Worm (Caenorhabditis elegans) whole organism, L1 larva: ENCODE measurements around the gene fbxb-106.

ENCODE experiments used
- C04F5.9 ChIP-seq: sonication (generic microtip); optimal IDR thresholded peaks from 2 replicates; lab custom pipeline; 2016; ENCODE audit warnings: missing genetic modification characterization, missing compliant biosample characterization
- C16A3.4 ChIP-seq: fragments of 150-350 bp; optimal IDR thresholded peaks from 2 replicates; lab custom pipeline; 2014; ENCODE audit warnings: missing biosample characterization, missing genetic modification characterization
- C34B4.2 ChIP-seq: sonication (generic microtip); optimal IDR thresholded peaks from 2 replicates; lab custom pipeline; 2017; ENCODE audit warnings: mild to moderate bottlenecking, missing genetic modification characterization, missing compliant biosample characterization
- F16B12.6 ChIP-seq: fragments of 150-350 bp; optimal IDR thresholded peaks from 2 replicates; lab custom pipeline; 2014; ENCODE audit warnings: missing biosample characterization, missing genetic modification characterization
- Y116A8C.19 ChIP-seq: sonication (generic microtip); optimal IDR thresholded peaks from 2 replicates; lab custom pipeline; 2016; ENCODE audit warnings: missing compliant biosample characterization, missing genetic modification characterization, borderline replicate concordance
- aha-1 ChIP-seq: fragments of 150-350 bp; optimal IDR thresholded peaks from 2 replicates; lab custom pipeline; 2014; ENCODE audit warnings: missing biosample characterization, missing genetic modification characterization
- alr-1 ChIP-seq: fragments of 200-800 bp; sonication (Bioruptor generic); optimal IDR thresholded peaks from 2 replicates; lab custom pipeline; 2018; ENCODE audit warnings: borderline replicate concordance, mild to moderate bottlenecking, missing genetic modification characterization, missing compliant biosample characterization
- blmp-1 ChIP-seq: fragments of 150-350 bp; optimal IDR thresholded peaks from 2 replicates; lab custom pipeline; 2014; ENCODE audit warnings: missing biosample characterization, missing genetic modification characterization
- ces-1 ChIP-seq: fragments of 150-350 bp; optimal IDR thresholded peaks from 2 replicates; lab custom pipeline; 2014; ENCODE audit warnings: missing biosample characterization, missing genetic modification reagents, missing genetic modification characterization
- dpl-1 ChIP-seq, 3 experiments: fragments of 150-350 bp in 2 of 3; sonication (generic microtip) in 1 of 3; optimal IDR thresholded peaks; 2 replicates each; lab custom pipeline; 2014 to 2017; ENCODE audit warnings: missing biosample characterization in 3 of 3, missing genetic modification characterization in 3 of 3, missing genetic modification reagents in 3 of 3
- dsc-1 ChIP-seq: sonication (generic microtip); optimal IDR thresholded peaks from 2 replicates; lab custom pipeline; 2016; ENCODE audit warnings: mild to moderate bottlenecking, missing genetic modification characterization, missing compliant biosample characterization
- fkh-10 ChIP-seq: sonication (generic microtip); optimal IDR thresholded peaks from 2 replicates; lab custom pipeline; 2017; ENCODE audit warnings: missing biosample characterization, missing genetic modification reagents, missing genetic modification characterization
- fkh-4 ChIP-seq: sonication (generic microtip); optimal IDR thresholded peaks from 2 replicates; lab custom pipeline; 2016; ENCODE audit warnings: missing compliant biosample characterization, missing genetic modification characterization, borderline replicate concordance
- irx-1 ChIP-seq: sonication (generic microtip); optimal IDR thresholded peaks from 2 replicates; lab custom pipeline; 2016; ENCODE audit warnings: missing genetic modification characterization, missing compliant biosample characterization
- isw-1 ChIP-seq: fragments of 200-800 bp; sonication (Bioruptor generic); IDR thresholded peaks from 2 replicates; pipeline ENCODE4 v1.3.6; 2022; ENCODE audit warnings: missing genetic modification characterization, missing compliant biosample characterization
- lin-13 ChIP-seq: fragments of 150-350 bp; optimal IDR thresholded peaks from 2 replicates; lab custom pipeline; 2014; ENCODE audit warnings: missing biosample characterization, missing genetic modification reagents, missing genetic modification characterization
- lin-14 ChIP-seq: fragments of 200-800 bp; sonication (Bioruptor generic); optimal IDR thresholded peaks from 2 replicates; lab custom pipeline; 2018; ENCODE audit warnings: mild to moderate bottlenecking, missing genetic modification characterization, moderate library complexity, missing compliant biosample characterization
- lin-15B ChIP-seq: fragments of 150-350 bp; sonication (generic microtip); optimal IDR thresholded peaks from 3 replicates; lab custom pipeline; 2014; ENCODE audit warnings: missing biosample characterization, missing genetic modification characterization
- lin-35 ChIP-seq, 2 experiments: fragments of 150-350 bp; optimal IDR thresholded peaks; 2 replicates each; lab custom pipeline; 2014; ENCODE audit warnings: missing biosample characterization in 2 of 2, missing genetic modification characterization in 2 of 2, missing genetic modification reagents in 2 of 2
- lsy-2 ChIP-seq, 2 experiments: fragments of 150-350 bp; optimal IDR thresholded peaks; 2 replicates each; lab custom pipeline; 2014; ENCODE audit warnings: missing biosample characterization in 2 of 2, missing genetic modification characterization in 2 of 2
- mab-9 ChIP-seq: fragments of 200-800 bp; sonication (Bioruptor generic); IDR thresholded peaks from 2 replicates; pipeline ENCODE4 v1.3.6; 2022; ENCODE audit warnings: missing genetic modification reagents, missing genetic modification characterization, missing compliant biosample characterization
- mdl-1 ChIP-seq, 2 experiments: fragments of 150-350 bp; optimal IDR thresholded peaks; 2 replicates each; lab custom pipeline; 2014 to 2017; ENCODE audit warnings: missing biosample characterization in 2 of 2, missing genetic modification characterization in 2 of 2, inconsistent platforms in 1 of 2
- mef-2 ChIP-seq: fragments of 150-350 bp; optimal IDR thresholded peaks from 2 replicates; lab custom pipeline; 2014; ENCODE audit warnings: missing biosample characterization, missing genetic modification characterization
- nhr-19 ChIP-seq: fragments of 200-800 bp; sonication (Bioruptor generic); conservative IDR thresholded peaks from 2 replicates; pipeline ENCODE4 v1.3.6; 2022; ENCODE audit warnings: missing genetic modification characterization, missing compliant biosample characterization
- nhr-84 ChIP-seq: sonication (generic microtip); optimal IDR thresholded peaks from 2 replicates; lab custom pipeline; 2017; ENCODE audit warnings: missing biosample characterization, missing genetic modification characterization
- pag-3 ChIP-seq: sonication (generic microtip); optimal IDR thresholded peaks from 2 replicates; lab custom pipeline; 2017; ENCODE audit warnings: missing genetic modification characterization, mild to moderate bottlenecking, missing compliant biosample characterization, antibody characterized with exemption, borderline replicate concordance; ENCODE audit not compliant: insufficient read depth
- pax-3 ChIP-seq: fragments of 200-800 bp; sonication (Bioruptor generic); optimal IDR thresholded peaks from 2 replicates; lab custom pipeline; 2018; ENCODE audit warnings: mild to moderate bottlenecking, missing genetic modification characterization, moderate library complexity, missing compliant biosample characterization
- pqm-1 ChIP-seq: sonication (generic microtip); optimal IDR thresholded peaks from 3 replicates; lab custom pipeline; 2017; ENCODE audit warnings: missing biosample characterization, missing genetic modification characterization
- skn-1 ChIP-seq: fragments of 150-350 bp; optimal IDR thresholded peaks from 2 replicates; lab custom pipeline; 2014; ENCODE audit warnings: missing biosample characterization, missing genetic modification characterization
- snpc-4 ChIP-seq: fragments of 150-350 bp; optimal IDR thresholded peaks from 2 replicates; lab custom pipeline; 2014; ENCODE audit warnings: missing biosample characterization, missing genetic modification characterization
- sox-4 ChIP-seq: sonication (generic microtip); optimal IDR thresholded peaks from 2 replicates; lab custom pipeline; 2016; ENCODE audit warnings: missing genetic modification characterization, missing compliant biosample characterization
- sup-37 ChIP-seq: fragments of 200-800 bp; sonication (Bioruptor generic); optimal IDR thresholded peaks from 2 replicates; lab custom pipeline; 2018; ENCODE audit warnings: mild to moderate bottlenecking, missing genetic modification characterization, missing compliant biosample characterization
- swsn-7 ChIP-seq: sonication (generic microtip); optimal IDR thresholded peaks from 2 replicates; lab custom pipeline; 2016; ENCODE audit warnings: missing genetic modification characterization, missing compliant biosample characterization
- tbx-2 ChIP-seq: sonication (generic microtip); optimal IDR thresholded peaks from 2 replicates; lab custom pipeline; 2016; ENCODE audit warnings: missing genetic modification characterization, missing compliant biosample characterization
- unc-98 ChIP-seq: fragments of 200-800 bp; sonication (Bioruptor generic); IDR thresholded peaks from 2 replicates; pipeline ENCODE4 v1.3.6; 2022; ENCODE audit warnings: missing genetic modification characterization, missing compliant biosample characterization
- xbp-1 ChIP-seq: sonication (generic microtip); optimal IDR thresholded peaks from 2 replicates; lab custom pipeline; 2016; ENCODE audit warnings: missing genetic modification characterization, missing compliant biosample characterization
- zag-1 ChIP-seq: fragments of 150-350 bp; optimal IDR thresholded peaks from 2 replicates; lab custom pipeline; 2014; ENCODE audit warnings: missing biosample characterization, missing genetic modification characterization
- ztf-4 ChIP-seq: fragments of 150-350 bp; optimal IDR thresholded peaks from 2 replicates; lab custom pipeline; 2014; ENCODE audit warnings: missing biosample characterization, missing genetic modification characterization

Gene fbxb-106

ce11 chrII:2787031-2787512 is 24.9 kb downstream of the fbxb-106 start, which contains the start of the genes F08D12.12 and srpa-72 (continued):
- TF ChIP-seq fkh-10 (GFP tag; lab: Kevin White, UChicago) (no peak), blmp-1 (no peak), lin-13 (peak; percentile 27), alr-1 (tag; lab: Kevin White, UChicago) (no peak), C16A3.4 (peak; percentile 42), F16B12.6 (tag; lab: Kevin White, UChicago) (peak; percentile 91), mdl-1 (tag; optimal IDR thresholded peaks at IDR 0.05; lab: Kevin White, UChicago) (peak in 1 of 2 experiments; percentile 18), lin-14 (GFP tag; lab: Kevin White, UChicago) (peak; percentile 57), skn-1 (tag; lab: Kevin White, UChicago) (no peak), unc-98 (GFP tag; lab: Robert Waterston, UW) (no peak), ztf-4 (tag; lab: Kevin White, UChicago) (no peak), pax-3 (tag; lab: Kevin White, UChicago) (no peak), swsn-7 (tag; lab: Kevin White, UChicago) (peak; percentile 10), lin-15B (tag; lab: Kevin White, UChicago) (peak; percentile 15), dsc-1 (tag; lab: Kevin White, UChicago) (no peak), xbp-1 (peak; percentile 27), nhr-84 (no peak), zag-1 (tag; lab: Kevin White, UChicago) (no peak), lin-35 (GFP tag; optimal IDR thresholded peaks at IDR 0.05; lab: Kevin White, UChicago) (peak; percentile 29 to 61), aha-1 (tag; lab: Kevin White, UChicago) (no peak), C34B4.2 (tag; lab: Kevin White, UChicago) (no peak), snpc-4 (tag; lab: Kevin White, UChicago) (no peak), sox-4 (no peak), irx-1 (tag; lab: Kevin White, UChicago) (no peak), mef-2 (tag; lab: Kevin White, UChicago) (no peak), isw-1 (GFP tag; lab: Robert Waterston, UW) (peak; percentile 18; the same call in 1 of the 2 replicates), lsy-2 (tag; optimal IDR thresholded peaks at IDR 0.05; lab: Kevin White, UChicago) (peak; percentile 36 to 63), nhr-19 (peak; percentile 23), pqm-1 (tag; lab: Kevin White, UChicago) (no peak), mab-9 (no peak), sup-37 (no peak), Y116A8C.19 (tag; lab: Kevin White, UChicago) (no peak), dpl-1 (GFP tag; optimal IDR thresholded peaks at IDR 0.05; lab: Kevin White, UChicago) (peak; percentile 23 to 57 (median 57))

ce11 chrII:2787849-2788248 is 25.6 kb downstream of the fbxb-106 start:
- TF ChIP-seq C04F5.9 (tag; lab: Kevin White, UChicago) (no peak), pag-3 (tag; lab: Kevin White, UChicago) (no peak)

ce11 chrII:2791693-2792092 is 29.5 kb downstream of the fbxb-106 start:
- TF ChIP-seq Y116A8C.19 (tag; lab: Kevin White, UChicago) (no peak), alr-1 (tag; lab: Kevin White, UChicago) (no peak), fkh-4 (tag; lab: Kevin White, UChicago) (no peak), dpl-1 (GFP tag; optimal IDR thresholded peaks at IDR 0.05; lab: Kevin White, UChicago) (no peak), lin-13 (no peak), tbx-2 (tag; lab: Kevin White, UChicago) (no peak), sox-4 (no peak)

DNA sequence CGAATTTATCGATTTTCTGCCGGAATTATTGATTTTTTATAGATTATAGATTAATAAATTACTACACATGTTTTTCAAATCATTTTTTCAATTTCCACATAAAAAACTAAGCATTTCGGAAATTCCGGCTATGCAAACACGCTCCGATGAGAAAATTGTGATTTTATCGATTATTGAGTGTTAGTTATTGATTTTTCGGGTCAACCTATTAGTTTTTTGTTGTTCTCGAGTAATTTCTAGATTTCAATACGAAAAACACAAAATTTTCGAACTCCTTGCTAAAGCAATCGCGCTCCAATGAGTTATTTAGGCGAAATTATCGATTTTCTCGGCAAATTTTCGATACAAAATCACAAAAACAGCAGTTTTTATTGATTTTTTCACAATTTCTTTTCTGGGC is 33.2 kb downstream of the fbxb-106 start:
- no peak for TF ChIP-seq ces-1 (GFP tag; lab: Kevin White, UChicago)
- TF ChIP-seq dpl-1 (GFP tag; optimal IDR thresholded peaks at IDR 0.05; lab: Kevin White, UChicago): no peak
- TF ChIP-seq dsc-1 (tag; lab: Kevin White, UChicago): no peak
- TF ChIP-seq lin-13: no peak
- TF ChIP-seq F16B12.6 (tag; lab: Kevin White, UChicago): no peak
